Worm (Caenorhabditis elegans) whole organism, L1 larva: ENCODE results near the gene Y73B6BL.31.

Experiments
- C04F5.9 ChIP-seq: sonication (generic microtip); optimal IDR thresholded peaks from 2 replicates; lab custom pipeline; 2016; ENCODE audit warnings: missing genetic modification characterization, missing compliant biosample characterization
- alr-1 ChIP-seq: fragments of 200-800 bp; sonication (Bioruptor generic); optimal IDR thresholded peaks from 2 replicates; lab custom pipeline; 2018; ENCODE audit warnings: borderline replicate concordance, mild to moderate bottlenecking, missing genetic modification characterization, missing compliant biosample characterization
- ama-1 ChIP-seq: fragments of 150-350 bp; optimal IDR thresholded peaks from 2 replicates; lab custom pipeline; 2014
- ceh-90 ChIP-seq: sonication (generic microtip); optimal IDR thresholded peaks from 2 replicates; lab custom pipeline; 2016; ENCODE audit warnings: missing genetic modification characterization, missing compliant biosample characterization
- ces-1 ChIP-seq: fragments of 150-350 bp; optimal IDR thresholded peaks from 2 replicates; lab custom pipeline; 2014; ENCODE audit warnings: missing biosample characterization, missing genetic modification reagents, missing genetic modification characterization
- dpl-1 ChIP-seq, 3 experiments: fragments of 150-350 bp in 2 of 3; sonication (generic microtip) in 1 of 3; optimal IDR thresholded peaks; 2 replicates each; lab custom pipeline; 2014 to 2017; ENCODE audit warnings: missing biosample characterization in 3 of 3, missing genetic modification characterization in 3 of 3, missing genetic modification reagents in 3 of 3
- efl-1 ChIP-seq, 4 experiments: fragments of 150-350 bp; optimal IDR thresholded peaks in 3 of 4; peaks in 1 of 4; 1 replicate in 1 of 4; 2 replicates in 3 of 4; lab custom pipeline; 2014; ENCODE audit warnings: missing biosample characterization in 2 of 4, missing genetic modification characterization in 2 of 4, missing genetic modification reagents in 2 of 4
- egl-13 ChIP-seq: sonication (generic microtip); optimal IDR thresholded peaks from 2 replicates; lab custom pipeline; 2016; ENCODE audit warnings: missing genotype, missing genetic modification reagents, missing genetic modification characterization, missing compliant biosample characterization
- egl-27 ChIP-seq, 2 experiments: fragments of 150-350 bp in 1 of 2; sonication (generic microtip); optimal IDR thresholded peaks; 3 replicates each; lab custom pipeline; 2017 to 2018; ENCODE audit warnings: missing biosample characterization in 2 of 2, missing genetic modification characterization in 2 of 2, missing genetic modification reagents in 2 of 2
- elt-2 ChIP-seq: sonication (generic microtip); optimal IDR thresholded peaks from 2 replicates; lab custom pipeline; 2016; ENCODE audit warnings: missing genetic modification characterization, mild to moderate bottlenecking, inconsistent platforms, missing compliant biosample characterization, missing genetic modification reagents
- elt-3 ChIP-seq, 6 experiments: fragments of 150-350 bp in 1 of 6; sonication (generic microtip); optimal IDR thresholded peaks; 2 replicates each; lab custom pipeline; 2017 to 2018; ENCODE audit warnings: missing biosample characterization in 6 of 6, missing genetic modification characterization in 6 of 6, inconsistent platforms in 1 of 6
- ets-5 ChIP-seq: fragments of 200-800 bp; sonication (Bioruptor generic); IDR thresholded peaks from 2 replicates; pipeline ENCODE4 v1.3.6; 2022; ENCODE audit warnings: missing genetic modification characterization, missing compliant biosample characterization
- fkh-10 ChIP-seq: sonication (generic microtip); optimal IDR thresholded peaks from 2 replicates; lab custom pipeline; 2017; ENCODE audit warnings: missing biosample characterization, missing genetic modification reagents, missing genetic modification characterization
- fkh-4 ChIP-seq: sonication (generic microtip); optimal IDR thresholded peaks from 2 replicates; lab custom pipeline; 2016; ENCODE audit warnings: missing compliant biosample characterization, missing genetic modification characterization, borderline replicate concordance
- fos-1 ChIP-seq: fragments of 150-350 bp; optimal IDR thresholded peaks from 2 replicates; lab custom pipeline; 2014; ENCODE audit warnings: missing biosample characterization, missing genetic modification characterization
- grh-1 ChIP-seq: fragments of 200-800 bp; sonication (Bioruptor generic); IDR thresholded peaks from 2 replicates; pipeline ENCODE4 v1.3.6; 2022; ENCODE audit warnings: missing genetic modification reagents, missing genetic modification characterization, missing compliant biosample characterization
- jun-1 ChIP-seq: fragments of 150-350 bp; optimal IDR thresholded peaks from 2 replicates; lab custom pipeline; 2014; ENCODE audit warnings: missing biosample characterization, missing genetic modification reagents, missing genetic modification characterization
- lir-3 ChIP-seq: sonication (generic microtip); optimal IDR thresholded peaks from 2 replicates; lab custom pipeline; 2016; ENCODE audit warnings: mild to moderate bottlenecking, missing genetic modification characterization, moderate library complexity, missing compliant biosample characterization; ENCODE audit not compliant: poor library complexity
- lsy-2 ChIP-seq, 2 experiments: fragments of 150-350 bp; optimal IDR thresholded peaks; 2 replicates each; lab custom pipeline; 2014; ENCODE audit warnings: missing biosample characterization in 2 of 2, missing genetic modification characterization in 2 of 2
- mab-9 ChIP-seq: fragments of 200-800 bp; sonication (Bioruptor generic); IDR thresholded peaks from 2 replicates; pipeline ENCODE4 v1.3.6; 2022; ENCODE audit warnings: missing genetic modification reagents, missing genetic modification characterization, missing compliant biosample characterization
- mdl-1 ChIP-seq, 2 experiments: fragments of 150-350 bp; optimal IDR thresholded peaks; 2 replicates each; lab custom pipeline; 2014 to 2017; ENCODE audit warnings: missing biosample characterization in 2 of 2, missing genetic modification characterization in 2 of 2, inconsistent platforms in 1 of 2
- nhr-12 ChIP-seq: sonication (generic microtip); optimal IDR thresholded peaks from 2 replicates; lab custom pipeline; 2017; ENCODE audit warnings: missing biosample characterization, missing genetic modification characterization
- nhr-19 ChIP-seq: fragments of 200-800 bp; sonication (Bioruptor generic); conservative IDR thresholded peaks from 2 replicates; pipeline ENCODE4 v1.3.6; 2022; ENCODE audit warnings: missing genetic modification characterization, missing compliant biosample characterization
- nhr-71 ChIP-seq: sonication (generic microtip); optimal IDR thresholded peaks from 2 replicates; lab custom pipeline; 2016; ENCODE audit warnings: mild to moderate bottlenecking, missing genetic modification characterization, moderate library complexity, missing compliant biosample characterization
- pax-3 ChIP-seq: fragments of 200-800 bp; sonication (Bioruptor generic); optimal IDR thresholded peaks from 2 replicates; lab custom pipeline; 2018; ENCODE audit warnings: mild to moderate bottlenecking, missing genetic modification characterization, moderate library complexity, missing compliant biosample characterization
- pqm-1 ChIP-seq: sonication (generic microtip); optimal IDR thresholded peaks from 3 replicates; lab custom pipeline; 2017; ENCODE audit warnings: missing biosample characterization, missing genetic modification characterization
- rnt-1 ChIP-seq: sonication (generic microtip); optimal IDR thresholded peaks from 2 replicates; lab custom pipeline; 2016; ENCODE audit warnings: mild to moderate bottlenecking, missing genetic modification characterization, moderate library complexity, missing compliant biosample characterization
- skn-1 ChIP-seq: fragments of 150-350 bp; optimal IDR thresholded peaks from 2 replicates; lab custom pipeline; 2014; ENCODE audit warnings: missing biosample characterization, missing genetic modification characterization
- snpc-4 ChIP-seq: fragments of 150-350 bp; optimal IDR thresholded peaks from 2 replicates; lab custom pipeline; 2014; ENCODE audit warnings: missing biosample characterization, missing genetic modification characterization
- snu-23 ChIP-seq: sonication (generic microtip); optimal IDR thresholded peaks from 2 replicates; lab custom pipeline; 2016; ENCODE audit warnings: missing genetic modification characterization, missing compliant biosample characterization
- sox-4 ChIP-seq: sonication (generic microtip); optimal IDR thresholded peaks from 2 replicates; lab custom pipeline; 2016; ENCODE audit warnings: missing genetic modification characterization, missing compliant biosample characterization
- tlp-1 ChIP-seq: fragments of 150-350 bp; optimal IDR thresholded peaks from 2 replicates; lab custom pipeline; 2014; ENCODE audit warnings: missing biosample characterization, missing genetic modification characterization
- unc-130 ChIP-seq: fragments of 150-350 bp; optimal IDR thresholded peaks from 2 replicates; lab custom pipeline; 2017; ENCODE audit warnings: missing biosample characterization, missing genetic modification characterization, inconsistent platforms
- unc-30 ChIP-seq: sonication (generic microtip); optimal IDR thresholded peaks from 2 replicates; lab custom pipeline; 2017; ENCODE audit warnings: missing biosample characterization, missing genetic modification characterization
- unc-62 ChIP-seq: fragments of 150-350 bp; optimal IDR thresholded peaks from 2 replicates; lab custom pipeline; 2014; ENCODE audit warnings: missing biosample characterization, missing genetic modification reagents, missing genetic modification characterization
- unc-86 ChIP-seq: sonication (generic microtip); optimal IDR thresholded peaks from 2 replicates; lab custom pipeline; 2016; ENCODE audit warnings: missing genetic modification characterization, missing compliant biosample characterization
- vab-15 ChIP-seq: sonication (generic microtip); optimal IDR thresholded peaks from 2 replicates; lab custom pipeline; 2017; ENCODE audit warnings: missing genotype, mild to moderate bottlenecking, missing genetic modification characterization, missing compliant biosample characterization
- zip-4 ChIP-seq: fragments of 200-800 bp; sonication (Bioruptor generic); optimal IDR thresholded peaks from 2 replicates; lab custom pipeline; 2018; ENCODE audit warnings: mild to moderate bottlenecking, missing genetic modification characterization, moderate library complexity, missing compliant biosample characterization
- ztf-11 ChIP-seq, 2 experiments: sonication (generic microtip); optimal IDR thresholded peaks; 2 replicates each; lab custom pipeline; 2016 to 2017; ENCODE audit warnings: missing genetic modification characterization in 2 of 2, missing biosample characterization in 1 of 2, missing compliant biosample characterization in 1 of 2
- ztf-4 ChIP-seq: fragments of 150-350 bp; optimal IDR thresholded peaks from 2 replicates; lab custom pipeline; 2014; ENCODE audit warnings: missing biosample characterization, missing genetic modification characterization

The Y73B6BL.31 gene

ce11 chrIV:6443018-6443417 lies 1.3 kb downstream of the Y73B6BL.31 start:
- peak; percentile 3 for TF ChIP-seq elt-2
- TF ChIP-seq rnt-1 (tag; lab: Kevin White, UChicago), result no peak
- TF ChIP-seq nhr-71 (tag; lab: Kevin White, UChicago), result no peak
- no peak for TF ChIP-seq ceh-90 (tag; lab: Kevin White, UChicago)
- no peak for TF ChIP-seq efl-1 (optimal IDR thresholded peaks at IDR 0.05; lab: Kevin White, UChicago)
- peak in 1 of 2 experiments; percentile 11 for TF ChIP-seq efl-1 (GFP tag; optimal IDR thresholded peaks at IDR 0.05 in 1 of 2; lab: Kevin White, UChicago)
- TF ChIP-seq vab-15 (tag; lab: Kevin White, UChicago), result no peak

- TF ChIP-seq unc-62 (no peak), skn-1 (tag; lab: Kevin White, UChicago) (no peak), unc-30 (tag; lab: Kevin White, UChicago) (no peak), unc-86 (tag; lab: Kevin White, UChicago) (no peak), efl-1 (optimal IDR thresholded peaks at IDR 0.05; lab: Kevin White, UChicago) (no peak), efl-1 (GFP tag; optimal IDR thresholded peaks at IDR 0.05 in 1 of 2; lab: Kevin White, UChicago) (no peak), unc-130 (tag; lab: Kevin White, UChicago) (no peak), fos-1 (no peak), ama-1 (no peak), mdl-1 (tag; optimal IDR thresholded peaks at IDR 0.05; lab: Kevin White, UChicago) (no peak), lir-3 (no peak), egl-13 (no peak), mab-9 (GFP tag; lab: Robert Waterston, UW) (no peak), nhr-19 (no peak), lsy-2 (tag; optimal IDR thresholded peaks at IDR 0.05; lab: Kevin White, UChicago) (no peak), ztf-4 (tag; lab: Kevin White, UChicago) (no peak), alr-1 (tag; lab: Kevin White, UChicago) (no peak)
- TF ChIP-seq, all 84 proteins: peak for 0
Measured at ce11 chrIV:6457472-6457871, 15.8 kb downstream of the Y73B6BL.31 start, which contains the start of gene lgc-10. TSS of gene lgc-10 (minus strand) at chrIV:6457572.

ce11 chrIV:6460596-6460995 lies 18.9 kb downstream of the Y73B6BL.31 start:
- TF ChIP-seq fkh-10 (GFP tag; lab: Kevin White, UChicago), result no peak
- no peak for TF ChIP-seq ama-1
- no peak for TF ChIP-seq pax-3 (tag; lab: Kevin White, UChicago)

- TF ChIP-seq ces-1 (GFP tag; lab: Kevin White, UChicago), result no peak
- TF ChIP-seq zip-4 (GFP tag; lab: Kevin White, UChicago), result no peak
- no peak for TF ChIP-seq tlp-1 (tag; lab: Kevin White, UChicago)
- no peak for TF ChIP-seq ztf-11 (tag; optimal IDR thresholded peaks at IDR 0.05; lab: Kevin White, UChicago)
- no peak for TF ChIP-seq snu-23 (GFP tag; lab: Kevin White, UChicago)
- no peak for TF ChIP-seq fkh-4 (tag; lab: Kevin White, UChicago)
- no peak for TF ChIP-seq unc-62
- TF ChIP-seq jun-1 (tag; lab: Kevin White, UChicago), result no peak
- TF ChIP-seq grh-1 (GFP tag; lab: Robert Waterston, UW), result no peak
- TF ChIP-seq fkh-10 (GFP tag; lab: Kevin White, UChicago), result no peak
- TF ChIP-seq nhr-71 (tag; lab: Kevin White, UChicago), result no peak
- TF ChIP-seq snpc-4 (tag; lab: Kevin White, UChicago), result no peak
- TF ChIP-seq sox-4 (tag; lab: Kevin White, UChicago), result no peak
Measured at ce11 chrIV:6464005-6464404, 22.3 kb downstream of the Y73B6BL.31 start, which contains the start of gene acr-25. TSS of gene acr-25 (plus strand) at chrIV:6464305.

ce11 chrIV:6471216-6471615 lies 29.5 kb downstream of the Y73B6BL.31 start, which contains the start of gene tmed-13:
TSS of gene tmed-13 (minus strand) at chrIV:6471384.
- TF ChIP-seq ets-5 (no peak), nhr-12 (tag; lab: Kevin White, UChicago) (no peak), C04F5.9 (tag; lab: Kevin White, UChicago) (no peak), dpl-1 (GFP tag; optimal IDR thresholded peaks at IDR 0.05; lab: Kevin White, UChicago) (no peak), egl-27 (tag; optimal IDR thresholded peaks at IDR 0.05; lab: Kevin White, UChicago) (no peak), unc-86 (tag; lab: Kevin White, UChicago) (no peak), sox-4 (tag; lab: Kevin White, UChicago) (no peak), unc-62 (no peak), zip-4 (GFP tag; lab: Kevin White, UChicago) (no peak), unc-30 (tag; lab: Kevin White, UChicago) (no peak), rnt-1 (tag; lab: Kevin White, UChicago) (no peak), elt-3 (tag; optimal IDR thresholded peaks at IDR 0.05; lab: Kevin White, UChicago) (no peak), fkh-10 (GFP tag; lab: Kevin White, UChicago) (no peak), pqm-1 (tag; lab: Kevin White, UChicago) (no peak)
- TF ChIP-seq, all 84 proteins: peak for 0
